Fruit fly (Drosophila melanogaster): Measurements from ENCODE around the gene NTPase.
A peak's percentile ranks its signal among the peaks of the same experiment; 100 is the strongest.

Gene NTPase

dm6 chr2L:2874542-2875194, 11.0 kb downstream of the NTPase start, which contains the start of gene CG8814 (continued):
- TF ChIP-seq pros (GFP tag; optimal IDR thresholded peaks at IDR 0.05) (no peak), CG32767 (GFP tag; IDR thresholded peaks at IDR 0.05) (no peak; the same call in 1 of the 2 replicates), sqz (GFP tag; optimal IDR thresholded peaks at IDR 0.05) (no peak), CG2129 (GFP tag; IDR thresholded peaks at IDR 0.05; ENCODE audit: partially characterized antibody) (peak; percentile 68), Six4 (GFP tag; optimal IDR thresholded peaks at IDR 0.05) (peak; percentile 36), CG11398 (GFP tag; optimal IDR thresholded peaks at IDR 0.05) (no peak), Myb (GFP tag; optimal IDR thresholded peaks at IDR 0.05) (no peak), tin (GFP tag; optimal IDR thresholded peaks at IDR 0.05) (peak; percentile 76), gsb-n (tag; optimal IDR thresholded peaks at IDR 0.05) (peak; percentile 46), CG3163 (GFP tag; optimal IDR thresholded peaks at IDR 0.05) (no peak), CG15269 (tag; optimal IDR thresholded peaks at IDR 0.05) (peak; percentile 53), gfzf (GFP tag; optimal IDR thresholded peaks at IDR 0.05) (peak; percentile 72), CG15601 (tag; optimal IDR thresholded peaks at IDR 0.05) (peak; percentile 68), CG17829 (tag; optimal IDR thresholded peaks at IDR 0.05) (peak; percentile 69), Fer1 (GFP tag; optimal IDR thresholded peaks at IDR 0.05) (peak; percentile 8), CG15073 (GFP tag; optimal IDR thresholded peaks at IDR 0.05) (no peak), CG12219 (GFP tag; optimal IDR thresholded peaks at IDR 0.05) (no peak), Nf-YB (GFP tag; optimal IDR thresholded peaks at IDR 0.05) (peak; percentile 30), Doc2 (GFP tag; IDR thresholded peaks at IDR 0.05) (no peak), dm (GFP tag; optimal IDR thresholded peaks at IDR 0.05) (no peak), Meics (GFP tag; optimal IDR thresholded peaks at IDR 0.05) (peak; percentile 42), gt (GFP tag; IDR thresholded peaks at IDR 0.05) (no peak), pfk (GFP tag; optimal IDR thresholded peaks at IDR 0.05) (no peak), zfh1 (GFP tag; IDR thresholded peaks at IDR 0.05) (peak; percentile 64), CG10209 (GFP tag; optimal IDR thresholded peaks at IDR 0.05) (peak; percentile 58), Tbp (GFP tag; optimal IDR thresholded peaks at IDR 0.05) (no peak), corto (GFP tag; optimal IDR thresholded peaks at IDR 0.05) (peak; percentile 25), Mrtf (GFP tag; IDR thresholded peaks at IDR 0.05) (0 out of 3 replicates have a peak, but pooled peaks have one; percentile 58), row (GFP tag; IDR thresholded peaks at IDR 0.05) (peak; percentile 94), CG10267 (tag; optimal IDR thresholded peaks at IDR 0.05) (peak; percentile 76), pum (GFP tag; optimal IDR thresholded peaks at IDR 0.05) (no peak), gce (GFP tag; IDR thresholded peaks at IDR 0.05) (no peak), jumu (GFP tag; optimal IDR thresholded peaks at IDR 0.05) (peak; percentile 43), z (GFP tag; IDR thresholded peaks at IDR 0.05) (no peak), sima (GFP tag; optimal IDR thresholded peaks at IDR 0.05) (no peak), CG9797 (GFP tag; optimal IDR thresholded peaks at IDR 0.05) (peak; percentile 67), CG4328 (GFP tag; optimal IDR thresholded peaks at IDR 0.05) (peak; percentile 53), Fer2 (tag; optimal IDR thresholded peaks at IDR 0.05) (peak; percentile 18), ssp (GFP tag; IDR thresholded peaks at IDR 0.05) (peak; percentile 81), Mad (GFP tag; optimal IDR thresholded peaks at IDR 0.05) (peak; percentile 39), bbx (GFP tag; IDR thresholded peaks at IDR 0.05; ENCODE audit: partially characterized antibody) (peak; percentile 61), ewg (GFP tag; optimal IDR thresholded peaks at IDR 0.05) (peak; percentile 37), dysf (GFP tag; IDR thresholded peaks at IDR 0.05) (peak; percentile 72; the same call in 2 of the 3 replicates), CG9609 (GFP tag; optimal IDR thresholded peaks at IDR 0.05) (peak; percentile 38), CG33557 (GFP tag; optimal IDR thresholded peaks at IDR 0.05) (peak; percentile 40), CG3838 (GFP tag; optimal IDR thresholded peaks at IDR 0.05) (no peak), Hsf (GFP tag; optimal IDR thresholded peaks at IDR 0.05) (peak; percentile 37), sisA (GFP tag; IDR thresholded peaks at IDR 0.05) (peak; percentile 63), sna (GFP tag; IDR thresholded peaks at IDR 0.05; ENCODE audit: partially characterized antibody) (no peak), CG31365 (tag; optimal IDR thresholded peaks at IDR 0.05) (no peak)

Measured in whole organism, embryonic.